Worm (Caenorhabditis elegans) whole organism, L4 larva: ENCODE results near the gene fbxb-3.

Experiments used
- F37D6.2 ChIP-seq: sonication (generic microtip); optimal IDR thresholded peaks from 2 replicates; lab custom pipeline; 2016; ENCODE audit warnings: mild to moderate bottlenecking, missing genetic modification characterization, missing compliant biosample characterization
- F49E8.2 ChIP-seq: sonication (generic microtip); optimal IDR thresholded peaks from 2 replicates; lab custom pipeline; 2016; ENCODE audit warnings: missing compliant biosample characterization, mild to moderate bottlenecking, missing genetic modification characterization, borderline replicate concordance
- R02D3.7 ChIP-seq: fragments of 150-350 bp; sonication (generic microtip); optimal IDR thresholded peaks from 3 replicates; lab custom pipeline; 2014; ENCODE audit warnings: missing biosample characterization, missing genetic modification characterization
- T20F7.1 ChIP-seq: fragments of 200-800 bp; sonication (Bioruptor generic); optimal IDR thresholded peaks from 2 replicates; lab custom pipeline; 2018; ENCODE audit warnings: mild to moderate bottlenecking, missing genetic modification characterization, missing compliant biosample characterization
- Y105C5A.15 ChIP-seq: fragments of 200-800 bp; sonication (Bioruptor generic); IDR thresholded peaks from 2 replicates; pipeline ENCODE4 v1.3.6; 2022; ENCODE audit warnings: missing genetic modification characterization, missing compliant biosample characterization
- aha-1 ChIP-seq: fragments of 150-350 bp; peaks from one replicate; lab custom pipeline; 2014; ENCODE audit warnings: missing biosample characterization, missing genetic modification characterization
- aly-2 ChIP-seq: sonication (generic microtip); optimal IDR thresholded peaks from 2 replicates; lab custom pipeline; 2018; ENCODE audit warnings: missing biosample characterization, missing genetic modification characterization
- arid-1 ChIP-seq: fragments of 200-800 bp; sonication (Bioruptor generic); conservative IDR thresholded peaks from 2 replicates; pipeline ENCODE4 v1.3.6; 2022; ENCODE audit warnings: missing genetic modification reagents, missing genetic modification characterization, missing compliant biosample characterization
- attf-4 ChIP-seq: sonication (generic microtip); optimal IDR thresholded peaks from 3 replicates; lab custom pipeline; 2017; ENCODE audit warnings: missing biosample characterization, missing genetic modification characterization
- ceh-20 ChIP-seq: fragments of 200-800 bp; sonication (Bioruptor generic); IDR thresholded peaks from 2 replicates; pipeline ENCODE4 v1.3.6; 2022; ENCODE audit warnings: missing genetic modification reagents, missing genetic modification characterization, missing compliant biosample characterization
- ceh-28 ChIP-seq: fragments of 150-350 bp; optimal IDR thresholded peaks from 2 replicates; lab custom pipeline; 2014; ENCODE audit warnings: missing biosample characterization, missing genetic modification reagents, missing genetic modification characterization
- ceh-82 ChIP-seq: sonication (generic microtip); optimal IDR thresholded peaks from 2 replicates; lab custom pipeline; 2017; ENCODE audit warnings: missing biosample characterization, missing genetic modification characterization
- cey-2 ChIP-seq: sonication (generic microtip); optimal IDR thresholded peaks from 3 replicates; lab custom pipeline; 2017; ENCODE audit warnings: missing genetic modification characterization, mild to moderate bottlenecking, missing compliant biosample characterization, antibody characterized with exemption, borderline replicate concordance; ENCODE audit not compliant: insufficient read depth
- daf-16 ChIP-seq, 3 experiments: sonication (generic microtip); optimal IDR thresholded peaks; 2 replicates each; lab custom pipeline; 2016 to 2017; ENCODE audit warnings: missing genetic modification characterization in 3 of 3, missing genetic modification reagents in 3 of 3, mild to moderate bottlenecking in 2 of 3, missing compliant biosample characterization in 2 of 3, missing biosample characterization in 1 of 3, moderate library complexity in 1 of 3
- daf-8 ChIP-seq: fragments of 200-800 bp; sonication (Bioruptor generic); IDR thresholded peaks from 2 replicates; pipeline ENCODE4 v1.3.6; 2022; ENCODE audit warnings: missing genetic modification characterization, missing compliant biosample characterization
- dmd-8 ChIP-seq: fragments of 200-800 bp; sonication (Bioruptor generic); IDR thresholded peaks from 2 replicates; pipeline ENCODE4 v1.3.6; 2022; ENCODE audit warnings: missing genetic modification characterization, missing compliant biosample characterization
- dve-1 ChIP-seq: sonication (generic microtip); optimal IDR thresholded peaks from 2 replicates; lab custom pipeline; 2017; ENCODE audit warnings: antibody characterized with exemption, mild to moderate bottlenecking, missing genetic modification characterization, missing compliant biosample characterization; ENCODE audit not compliant: insufficient read depth
- egl-27 ChIP-seq: sonication (generic microtip); optimal IDR thresholded peaks from 3 replicates; lab custom pipeline; 2017; ENCODE audit warnings: missing biosample characterization, missing genetic modification reagents, missing genetic modification characterization
- egl-43 ChIP-seq: fragments of 200-800 bp; sonication (Bioruptor generic); IDR thresholded peaks from 2 replicates; pipeline ENCODE4 v1.3.6; 2022; ENCODE audit warnings: missing genetic modification reagents, missing genetic modification characterization, missing compliant biosample characterization
- lin-13 ChIP-seq: fragments of 150-350 bp; optimal IDR thresholded peaks from 2 replicates; lab custom pipeline; 2014; ENCODE audit warnings: missing biosample characterization, missing genetic modification reagents, missing genetic modification characterization
- lin-15B ChIP-seq: fragments of 150-350 bp; sonication (generic microtip); optimal IDR thresholded peaks from 3 replicates; lab custom pipeline; 2014; ENCODE audit warnings: missing biosample characterization, missing genetic modification characterization
- lir-3 ChIP-seq: sonication (generic microtip); optimal IDR thresholded peaks from 2 replicates; lab custom pipeline; 2016; ENCODE audit warnings: mild to moderate bottlenecking, missing genetic modification characterization, missing compliant biosample characterization
- madf-5 ChIP-seq, 2 experiments: fragments of 200-800 bp; sonication (Bioruptor generic); IDR thresholded peaks; 2 replicates each; pipeline ENCODE4 v1.3.6; 2022; ENCODE audit warnings: missing compliant biosample characterization in 2 of 2, missing genetic modification characterization in 2 of 2
- mdl-1 ChIP-seq, 2 experiments: fragments of 150-350 bp in 1 of 2; sonication (generic microtip) in 1 of 2; optimal IDR thresholded peaks; 2 replicates each; lab custom pipeline; 2014 to 2017; ENCODE audit warnings: missing biosample characterization in 2 of 2, missing genetic modification characterization in 2 of 2
- mdt-29 ChIP-seq: fragments of 200-800 bp; sonication (Bioruptor generic); IDR thresholded peaks from 2 replicates; pipeline ENCODE4 v1.3.6; 2022; ENCODE audit warnings: missing genetic modification reagents, missing genetic modification characterization, missing compliant biosample characterization
- mep-1 ChIP-seq: fragments of 150-350 bp; sonication (generic microtip); optimal IDR thresholded peaks from 3 replicates; lab custom pipeline; 2014; ENCODE audit warnings: missing biosample characterization, missing genetic modification characterization
- mes-2 ChIP-seq: sonication (generic microtip); optimal IDR thresholded peaks from 2 replicates; lab custom pipeline; 2016; ENCODE audit warnings: missing genotype, mild to moderate bottlenecking, missing genetic modification characterization, missing compliant biosample characterization; ENCODE audit not compliant: poor library complexity, severe bottlenecking
- mxl-2 ChIP-seq: fragments of 200-800 bp; sonication (Bioruptor generic); conservative IDR thresholded peaks from 2 replicates; pipeline ENCODE4 v1.3.6; 2022; ENCODE audit warnings: missing genetic modification reagents, missing genetic modification characterization, missing compliant biosample characterization
- nhr-10 ChIP-seq: fragments of 150-350 bp; optimal IDR thresholded peaks from 2 replicates; lab custom pipeline; 2014; ENCODE audit warnings: missing biosample characterization, missing genetic modification characterization
- nhr-111 ChIP-seq: fragments of 200-800 bp; sonication (Bioruptor generic); optimal IDR thresholded peaks from 2 replicates; lab custom pipeline; 2018; ENCODE audit warnings: mild to moderate bottlenecking, missing genetic modification characterization, missing compliant biosample characterization
- nhr-237 ChIP-seq: sonication (generic microtip); optimal IDR thresholded peaks from 2 replicates; lab custom pipeline; 2017; ENCODE audit warnings: missing biosample characterization, missing genetic modification characterization
- nhr-42 ChIP-seq: fragments of 200-800 bp; sonication (Bioruptor generic); IDR thresholded peaks from 2 replicates; pipeline ENCODE4 v1.3.6; 2022; ENCODE audit warnings: missing genetic modification characterization, missing compliant biosample characterization
- nhr-6 ChIP-seq: fragments of 150-350 bp; optimal IDR thresholded peaks from 2 replicates; lab custom pipeline; 2014; ENCODE audit warnings: missing biosample characterization, missing genetic modification characterization
- nhr-76 ChIP-seq: fragments of 150-350 bp; optimal IDR thresholded peaks from 2 replicates; lab custom pipeline; 2014; ENCODE audit warnings: missing biosample characterization, missing genetic modification characterization
- pha-4 ChIP-seq, 2 experiments: fragments of 150-350 bp in 1 of 2; fragments of 200-800 bp in 1 of 2; sonication (Bioruptor generic) in 1 of 2; IDR thresholded peaks in 1 of 2; optimal IDR thresholded peaks in 1 of 2; 2 replicates each; pipeline versions ENCODE4 v1.3.6 to Lab custom; 2014 to 2022; ENCODE audit warnings: missing genetic modification characterization in 2 of 2, missing genetic modification reagents in 2 of 2, missing biosample characterization in 1 of 2, missing compliant biosample characterization in 1 of 2
- php-3 ChIP-seq: fragments of 200-800 bp; sonication (Bioruptor generic); IDR thresholded peaks from 2 replicates; pipeline ENCODE4 v1.3.6; 2022; ENCODE audit warnings: missing genetic modification reagents, missing genetic modification characterization, missing compliant biosample characterization
- rbr-2 ChIP-seq: sonication (generic microtip); optimal IDR thresholded peaks from 2 replicates; lab custom pipeline; 2016; ENCODE audit warnings: missing genotype, missing genetic modification characterization, missing compliant biosample characterization
- saeg-2 ChIP-seq: fragments of 200-800 bp; sonication (Bioruptor generic); IDR thresholded peaks from 2 replicates; pipeline ENCODE4 v1.3.6; 2022; ENCODE audit warnings: missing genetic modification reagents, missing genetic modification characterization, missing compliant biosample characterization
- skn-1 ChIP-seq: fragments of 150-350 bp; optimal IDR thresholded peaks from 2 replicates; lab custom pipeline; 2014; ENCODE audit warnings: missing biosample characterization, missing genetic modification characterization
- snpc-1.2 ChIP-seq: fragments of 200-800 bp; sonication (Bioruptor generic); IDR thresholded peaks from 2 replicates; pipeline ENCODE4 v1.3.6; 2022; ENCODE audit warnings: missing genetic modification reagents, missing genetic modification characterization, missing compliant biosample characterization
- unc-130 ChIP-seq: sonication (generic microtip); optimal IDR thresholded peaks from 2 replicates; lab custom pipeline; 2016; ENCODE audit warnings: missing genetic modification reagents, missing genetic modification characterization, missing compliant biosample characterization
- zfp-2 ChIP-seq: sonication (generic microtip); optimal IDR thresholded peaks from 2 replicates; lab custom pipeline; 2016; ENCODE audit warnings: mild to moderate bottlenecking, missing genetic modification characterization, missing compliant biosample characterization
- zip-11 ChIP-seq: fragments of 200-800 bp; sonication (Bioruptor generic); IDR thresholded peaks from 2 replicates; pipeline ENCODE4 v1.3.6; 2022; ENCODE audit warnings: missing genetic modification characterization, missing compliant biosample characterization
- ztf-7 ChIP-seq: fragments of 150-350 bp; optimal IDR thresholded peaks from 2 replicates; lab custom pipeline; 2014; ENCODE audit warnings: missing biosample characterization, missing genetic modification characterization

fbxb-3 gene

DNA sequence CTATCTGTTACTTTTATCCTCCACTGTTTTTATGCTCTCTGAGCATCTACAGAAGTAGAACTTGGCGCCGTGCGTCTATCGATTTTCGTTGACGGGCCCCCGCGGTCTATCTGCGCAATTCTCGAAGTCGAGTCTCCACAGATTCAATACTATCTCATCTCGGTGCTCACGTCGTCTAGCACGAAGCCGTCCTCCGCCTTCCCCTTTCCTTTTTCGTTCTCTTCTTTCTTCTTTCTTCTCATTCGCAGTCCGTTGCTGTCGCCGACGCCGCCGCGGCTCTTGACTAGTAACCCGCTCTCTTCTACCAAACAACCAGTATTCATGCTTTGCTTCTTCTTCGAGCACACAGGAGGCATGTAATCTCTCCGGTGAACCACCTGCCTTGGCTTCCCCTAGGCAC lies 32.3 kb downstream of the fbxb-3 start (continued):
- TF ChIP-seq php-3 (GFP tag; lab: Robert Waterston, UW), result no peak
- TF ChIP-seq aly-2 (tag; lab: Kevin White, UChicago), result no peak
- no peak for TF ChIP-seq pha-4 (GFP tag; IDR thresholded peaks at IDR 0.05; lab: Robert Waterston, UW)
- no peak for TF ChIP-seq pha-4 (tag; optimal IDR thresholded peaks at IDR 0.05; lab: Kevin White, UChicago)
- no peak for TF ChIP-seq zip-11 (GFP tag; lab: Robert Waterston, UW)
- TF ChIP-seq ceh-28 (tag; lab: Kevin White, UChicago), result peak; percentile 9
- no peak for TF ChIP-seq mdt-29
- TF ChIP-seq saeg-2, result no peak
- TF ChIP-seq mxl-2 (GFP tag; lab: Robert Waterston, UW), result no peak
- TF ChIP-seq nhr-111, result no peak
- TF ChIP-seq F37D6.2 (tag; lab: Kevin White, UChicago), result peak; percentile 5
- TF ChIP-seq madf-5 (GFP tag; IDR thresholded peaks at IDR 0.05; lab: Robert Waterston, UW), result no peak
- TF ChIP-seq mdl-1 (tag; optimal IDR thresholded peaks at IDR 0.05; lab: Kevin White, UChicago), result peak in 1 of 2 experiments; percentile 14
- TF ChIP-seq egl-43 (GFP tag; lab: Robert Waterston, UW), result no peak
- TF ChIP-seq arid-1 (GFP tag; lab: Robert Waterston, UW), result no peak
- TF ChIP-seq lir-3 (tag; lab: Kevin White, UChicago), result no peak
- TF ChIP-seq nhr-6, result no peak
- no peak for TF ChIP-seq zfp-2
- no peak for TF ChIP-seq daf-8
- TF ChIP-seq rbr-2 (tag; lab: Kevin White, UChicago), result peak; percentile 67
- TF ChIP-seq dmd-8, result no peak
- TF ChIP-seq F49E8.2, result no peak
- TF ChIP-seq lin-15B (tag; lab: Kevin White, UChicago), result no peak
- TF ChIP-seq T20F7.1 (GFP tag; lab: Kevin White, UChicago), result no peak
- no peak for TF ChIP-seq daf-16 (GFP tag; optimal IDR thresholded peaks at IDR 0.05; lab: Kevin White, UChicago)
- no peak for TF ChIP-seq daf-16 (tag; optimal IDR thresholded peaks at IDR 0.05; lab: Kevin White, UChicago)
- TF ChIP-seq ceh-82 (tag; lab: Kevin White, UChicago), result no peak
- no peak for TF ChIP-seq dve-1
- TF ChIP-seq Y105C5A.15 (GFP tag; lab: Robert Waterston, UW), result no peak
- no peak for TF ChIP-seq nhr-76 (tag; lab: Kevin White, UChicago)
- TF ChIP-seq snpc-1.2 (GFP tag; lab: Robert Waterston, UW), result no peak
- TF ChIP-seq aha-1, result peak; percentile 53
- TF ChIP-seq nhr-42 (GFP tag; lab: Robert Waterston, UW), result no peak
- TF ChIP-seq ztf-7, result no peak
- no peak for TF ChIP-seq nhr-10 (tag; lab: Kevin White, UChicago)
- no peak for TF ChIP-seq nhr-237
- no peak for TF ChIP-seq R02D3.7 (tag; lab: Kevin White, UChicago)
- 0 out of 2 replicates have a peak, but pooled peaks have one; percentile 26 for TF ChIP-seq ceh-20 (GFP tag; lab: Robert Waterston, UW)
- peak; percentile 35 for TF ChIP-seq mep-1 (tag; lab: Kevin White, UChicago)
- TF ChIP-seq unc-130, result no peak
- no peak for TF ChIP-seq egl-27 (tag; lab: Kevin White, UChicago)
- no peak for TF ChIP-seq cey-2
- TF ChIP-seq mes-2 (tag; lab: Kevin White, UChicago), result peak; percentile 18
- TF ChIP-seq skn-1, result no peak
- no peak for TF ChIP-seq lin-13 (GFP tag; lab: Kevin White, UChicago)
- TF ChIP-seq attf-4 (tag; lab: Kevin White, UChicago), result no peak
